Fruit fly (Drosophila melanogaster): ENCODE data around the gene vri.
A peak's percentile ranks its signal among the peaks of the same experiment; 100 is the strongest.

The vri gene

dm6 chr2L:5288262-5288621 is 502 bp upstream of the vri start (continued):
- no peak for TF ChIP-seq esn (GFP tag; optimal IDR thresholded peaks at IDR 0.05)
- TF ChIP-seq Lpt (GFP tag; optimal IDR thresholded peaks at IDR 0.05): no peak
- TF ChIP-seq Eip93F (GFP tag; optimal IDR thresholded peaks at IDR 0.05): no peak
- no peak for TF ChIP-seq CG15336 (GFP tag; IDR thresholded peaks at IDR 0.05)
- peak; percentile 6 for TF ChIP-seq Sox15 (GFP tag; optimal IDR thresholded peaks at IDR 0.05)
- peak; percentile 58 for TF ChIP-seq pdm3 (GFP tag; optimal IDR thresholded peaks at IDR 0.05)
- no peak for TF ChIP-seq CG4318 (GFP tag; optimal IDR thresholded peaks at IDR 0.05)
- TF ChIP-seq Ets96B (tag; optimal IDR thresholded peaks at IDR 0.05): peak; percentile 76
- peak; percentile 28 to 60 for TF ChIP-seq ss (GFP tag; optimal IDR thresholded peaks at IDR 0.05)
- no peak for TF ChIP-seq vri (GFP tag; optimal IDR thresholded peaks at IDR 0.05)
- TF ChIP-seq CG8319 (GFP tag; optimal IDR thresholded peaks at IDR 0.05): peak; percentile 44
- TF ChIP-seq CG6792 (GFP tag; optimal IDR thresholded peaks at IDR 0.05): peak; percentile 42
- TF ChIP-seq CG9139 (GFP tag; optimal IDR thresholded peaks at IDR 0.05): peak; percentile 48
- no peak for TF ChIP-seq CG11762 (GFP tag; optimal IDR thresholded peaks at IDR 0.05; ENCODE audit: insufficient read depth)
- TF ChIP-seq CG16779 (tag; optimal IDR thresholded peaks at IDR 0.05): no peak
- no peak for TF ChIP-seq CG6276 (GFP tag; optimal IDR thresholded peaks at IDR 0.05)
- TF ChIP-seq CG6808 (GFP tag; optimal IDR thresholded peaks at IDR 0.05): peak; percentile 80
- no peak for TF ChIP-seq Met (GFP tag; optimal IDR thresholded peaks at IDR 0.05)

dm6 chr2L:5289921-5290320 is 1.2 kb downstream of the vri start:
- TF ChIP-seq CG8632 (GFP tag; optimal IDR thresholded peaks at IDR 0.05): peak; percentile 72
- no peak for TF ChIP-seq Eip93F (GFP tag; optimal IDR thresholded peaks at IDR 0.05)
- peak; percentile 62 for TF ChIP-seq fd59A (GFP tag; optimal IDR thresholded peaks at IDR 0.05)
- TF ChIP-seq fkh (GFP tag; optimal IDR thresholded peaks at IDR 0.05): no peak
- TF ChIP-seq CG7368 (GFP tag; optimal IDR thresholded peaks at IDR 0.05): peak; percentile 20
- TF ChIP-seq Hr39 (GFP tag; optimal IDR thresholded peaks at IDR 0.05): peak; percentile 21
- TF ChIP-seq CG31627 (GFP tag; optimal IDR thresholded peaks at IDR 0.05): peak; percentile 3
- no peak for TF ChIP-seq Lpt (GFP tag; optimal IDR thresholded peaks at IDR 0.05)
- peak; percentile 72 for TF ChIP-seq CG10631 (GFP tag; optimal IDR thresholded peaks at IDR 0.05)
- no peak for TF ChIP-seq CG6854 (GFP tag; optimal IDR thresholded peaks at IDR 0.05)
- no peak for TF ChIP-seq Gug (GFP tag; IDR thresholded peaks at IDR 0.05)
- peak; percentile 69 for TF ChIP-seq CG3919 (GFP tag; optimal IDR thresholded peaks at IDR 0.05)
- peak; percentile 92 for TF ChIP-seq Eip78C (GFP tag)
- TF ChIP-seq CG11762 (GFP tag; optimal IDR thresholded peaks at IDR 0.05; ENCODE audit: insufficient read depth): peak; percentile 22
- TF ChIP-seq eg (GFP tag; IDR thresholded peaks at IDR 0.05): no peak
- peak; percentile 82 for TF ChIP-seq dsx (GFP tag; optimal IDR thresholded peaks at IDR 0.05; ENCODE audit: poor library complexity, severe bottlenecking)
- TF ChIP-seq CG9139 (GFP tag; optimal IDR thresholded peaks at IDR 0.05): peak; percentile 64
- no peak for TF ChIP-seq CG11294 (GFP tag; IDR thresholded peaks at IDR 0.05)
- TF ChIP-seq spab (GFP tag; optimal IDR thresholded peaks at IDR 0.05): peak; percentile 64
- peak; percentile 37; the same call in 1 of the 2 replicates for TF ChIP-seq CG15336 (GFP tag; IDR thresholded peaks at IDR 0.05)
- peak; percentile 60 for TF ChIP-seq CG6792 (GFP tag; optimal IDR thresholded peaks at IDR 0.05)
- peak; percentile 80 to 84 for TF ChIP-seq ss (GFP tag; optimal IDR thresholded peaks at IDR 0.05)
- TF ChIP-seq CG4318 (GFP tag; optimal IDR thresholded peaks at IDR 0.05): peak; percentile 26
- TF ChIP-seq CG3032 (tag; optimal IDR thresholded peaks at IDR 0.05): peak; percentile 82
- peak; percentile 13 for TF ChIP-seq CG8319 (GFP tag; optimal IDR thresholded peaks at IDR 0.05)
- TF ChIP-seq Sox15 (GFP tag; optimal IDR thresholded peaks at IDR 0.05): peak; percentile 36
- TF ChIP-seq Met (GFP tag; optimal IDR thresholded peaks at IDR 0.05): peak; percentile 58
- TF ChIP-seq CG1621 (tag; optimal IDR thresholded peaks at IDR 0.05): peak; percentile 64
- peak; percentile 79 for TF ChIP-seq OdsH (GFP tag; optimal IDR thresholded peaks at IDR 0.05)
- TF ChIP-seq fd85E (GFP tag; optimal IDR thresholded peaks at IDR 0.05): no peak
- peak; percentile 54 for TF ChIP-seq Eip75B (GFP tag; optimal IDR thresholded peaks at IDR 0.05)
- no peak for TF ChIP-seq Sox102F (GFP tag; optimal IDR thresholded peaks at IDR 0.05)
- no peak for TF ChIP-seq vri (GFP tag; optimal IDR thresholded peaks at IDR 0.05)
- no peak for TF ChIP-seq Blimp-1 (GFP tag; optimal IDR thresholded peaks at IDR 0.05)
- TF ChIP-seq achi (GFP tag; optimal IDR thresholded peaks at IDR 0.05): peak; percentile 60
- peak; percentile 82 for TF ChIP-seq CG10669 (GFP tag; optimal IDR thresholded peaks at IDR 0.05)
- TF ChIP-seq dac (GFP tag; optimal IDR thresholded peaks at IDR 0.05): no peak
- no peak for TF ChIP-seq Ets21C (GFP tag; optimal IDR thresholded peaks at IDR 0.05)
- TF ChIP-seq Ets96B (tag; optimal IDR thresholded peaks at IDR 0.05): peak; percentile 87
- TF ChIP-seq CG6276 (GFP tag; optimal IDR thresholded peaks at IDR 0.05): no peak
- TF ChIP-seq CG8119 (GFP tag; IDR thresholded peaks at IDR 0.05): peak; percentile 31; the same call in 1 of the 3 replicates
- TF ChIP-seq esn (GFP tag; optimal IDR thresholded peaks at IDR 0.05): peak; percentile 61
- no peak for TF ChIP-seq Hr38 (GFP tag; optimal IDR thresholded peaks at IDR 0.05)
- no peak for TF ChIP-seq CG16779 (tag; optimal IDR thresholded peaks at IDR 0.05)
- peak; percentile 65 for TF ChIP-seq svp (GFP tag)
